Worm (Caenorhabditis elegans) whole organism, dauer: Measurements from ENCODE around the gene F46E10.18.

ENCODE experiments used
- unc-62 ChIP-seq: sonication (generic microtip); optimal IDR thresholded peaks from 2 replicates; lab custom pipeline; 2017; ENCODE audit warnings: missing biosample characterization, missing genetic modification reagents, missing genetic modification characterization

The F46E10.18 gene

ce11 chrV:6520385-6521080 lies at the start of gene F46E10.18, which contains the start of gene F46E10.2:
Gene F46E10.18 (plus strand): TSS chrV:6521030.
Gene F46E10.2 (plus strand): TSS chrV:6520435.
- TF ChIP-seq unc-62 (GFP tag; lab: Kevin White, UChicago) = no peak

- TF ChIP-seq unc-62 (GFP tag; lab: Kevin White, UChicago) = no peak
Measured at ce11 chrV:6471208-6471607, 49.6 kb upstream of the F46E10.18 start.

DNA sequence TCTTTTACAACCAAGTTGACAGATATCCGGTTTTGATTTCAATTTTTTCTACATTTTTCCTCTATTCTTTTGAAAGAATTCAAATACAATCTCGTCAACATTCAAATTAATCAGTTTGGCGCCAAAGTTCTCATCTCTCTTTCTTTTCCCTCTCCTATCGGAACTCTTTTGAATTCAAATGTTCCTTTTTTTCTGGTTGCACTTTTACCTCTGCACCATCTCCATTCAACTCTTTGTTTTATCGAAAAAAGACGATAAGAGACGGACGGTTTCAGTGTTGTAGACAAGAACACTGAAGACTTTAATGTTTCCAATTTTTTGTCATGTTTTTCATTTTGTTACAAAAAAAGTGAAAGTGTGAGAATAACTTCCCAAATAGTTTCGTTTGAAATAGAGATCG lies 44.8 kb upstream of the F46E10.18 start:
- TF ChIP-seq unc-62 (GFP tag; lab: Kevin White, UChicago) = no peak

- TF ChIP-seq unc-62 (GFP tag; lab: Kevin White, UChicago) = no peak
Measured at ce11 chrV:6485109-6485508, 35.7 kb upstream of the F46E10.18 start.

DNA sequence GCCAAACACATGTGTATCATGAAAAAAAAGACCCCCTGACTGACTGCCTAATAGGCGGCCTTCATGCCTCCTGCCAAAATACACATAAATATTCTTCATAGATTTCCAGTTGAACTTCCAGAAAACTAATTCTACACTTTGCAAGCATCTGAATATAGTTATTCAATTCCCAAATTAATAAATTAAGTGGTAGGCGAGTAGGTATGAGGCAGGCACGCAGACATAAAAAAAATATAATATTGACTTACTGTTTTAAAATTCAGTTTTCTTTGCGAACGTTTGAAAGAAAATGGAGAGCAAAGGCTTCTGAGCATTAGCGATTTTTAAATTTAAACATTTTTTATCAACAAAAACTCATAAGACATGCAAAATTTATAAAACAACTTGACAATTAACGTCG lies 33.0 kb upstream of the F46E10.18 start:
- no peak for TF ChIP-seq unc-62 (GFP tag; lab: Kevin White, UChicago)

ce11 chrV:6488849-6489248 lies 32.0 kb upstream of the F46E10.18 start, which contains the start of gene lec-10:
Gene lec-10 (minus strand): TSS chrV:6489120.
- TF ChIP-seq unc-62 (GFP tag; lab: Kevin White, UChicago) = no peak

DNA sequence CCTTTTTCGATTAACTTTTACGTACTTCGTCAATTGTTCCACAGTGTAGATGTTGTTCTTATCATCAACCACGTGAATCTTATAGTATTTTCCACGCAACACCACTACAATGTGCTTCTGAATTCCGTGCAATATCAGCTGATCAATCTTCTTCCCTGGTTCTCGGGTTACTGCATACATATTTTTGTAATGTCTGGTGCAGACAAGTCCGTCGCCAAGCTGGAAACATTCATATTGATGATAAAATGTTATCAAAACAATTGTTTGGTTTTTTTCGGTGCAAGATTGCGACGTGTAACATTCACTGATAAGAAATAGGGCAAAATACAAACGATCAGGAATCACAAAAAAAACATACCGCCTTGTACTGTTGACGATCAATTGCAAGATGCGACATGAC lies 28.3 kb upstream of the F46E10.18 start:
- no peak for TF ChIP-seq unc-62 (GFP tag; lab: Kevin White, UChicago)

DNA sequence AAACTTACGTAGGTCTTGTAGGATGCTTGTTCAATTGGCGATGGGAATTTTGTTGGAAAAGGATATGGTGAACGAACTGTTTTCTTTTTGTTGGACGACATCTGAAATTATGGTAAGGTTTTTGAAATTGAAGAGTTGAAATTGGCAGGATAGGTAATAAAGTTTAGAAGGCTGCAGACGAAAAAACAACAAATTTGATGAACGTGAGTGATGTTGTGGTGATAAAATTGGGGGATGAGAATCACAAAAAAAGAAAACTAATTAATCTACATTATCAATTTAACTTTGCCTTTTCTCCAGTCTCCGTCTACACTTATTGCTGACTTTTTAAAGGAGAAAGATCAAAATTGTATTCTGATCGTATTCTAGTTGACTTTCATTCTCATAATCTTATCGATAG lies 27.0 kb upstream of the F46E10.18 start, which contains the start of gene cpt-6:
cpt-6 (minus strand) TSS at position 101 of the 400 bp plus-strand sequence.
- no peak for TF ChIP-seq unc-62 (GFP tag; lab: Kevin White, UChicago)

- TF ChIP-seq unc-62 (GFP tag; lab: Kevin White, UChicago) = no peak
Measured at ce11 chrV:6495353-6495752, 25.5 kb upstream of the F46E10.18 start.

ce11 chrV:6496611-6497158 lies 24.1 kb upstream of the F46E10.18 start, which contains the start of gene dgtr-1:
Gene dgtr-1 (plus strand): TSS chrV:6497108.
- TF ChIP-seq unc-62 (GFP tag; lab: Kevin White, UChicago) = no peak

DNA sequence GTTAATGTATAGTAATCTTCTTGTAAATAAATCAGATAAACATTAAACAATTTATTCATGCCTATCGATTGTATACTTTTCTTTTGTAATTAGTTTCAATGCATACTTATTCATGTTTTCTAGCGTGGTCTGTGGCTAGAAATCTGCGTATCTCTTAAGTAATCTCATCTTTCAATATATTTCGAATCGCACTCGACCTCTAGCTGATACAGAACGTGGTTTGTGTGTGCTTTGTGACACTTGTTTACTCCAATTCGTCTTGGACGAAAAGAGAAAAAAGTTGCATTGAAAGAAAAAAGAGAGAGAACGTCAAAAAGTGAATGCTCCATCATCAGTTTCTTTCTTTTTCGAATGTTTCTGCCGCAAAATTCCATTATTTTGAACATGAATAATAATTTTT lies 22.4 kb upstream of the F46E10.18 start:
- TF ChIP-seq unc-62 (GFP tag; lab: Kevin White, UChicago) = no peak

DNA sequence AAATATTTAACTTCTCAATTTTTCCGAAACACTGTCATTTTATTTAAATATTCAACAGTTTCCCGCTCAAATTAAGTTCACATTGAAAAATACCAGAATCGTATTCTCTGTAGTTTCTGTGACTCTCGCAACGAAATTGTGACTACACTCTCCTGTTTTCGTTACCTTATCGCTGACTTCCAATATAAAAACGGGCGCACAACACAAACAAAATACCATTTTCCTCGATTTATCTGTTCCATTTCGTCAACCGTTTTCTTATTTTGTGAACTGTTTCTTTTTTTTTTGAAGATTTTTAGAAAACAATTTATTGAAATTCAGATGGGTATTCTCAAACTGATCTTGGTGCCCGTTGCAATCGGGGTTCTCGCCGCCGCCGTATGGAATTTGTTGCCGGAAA lies 21.9 kb upstream of the F46E10.18 start, which contains the start of gene W01A11.1:
W01A11.1 (plus strand) TSS at position 322 of the 400 bp plus-strand sequence.
- TF ChIP-seq unc-62 (GFP tag; lab: Kevin White, UChicago) = no peak

- no peak for TF ChIP-seq unc-62 (GFP tag; lab: Kevin White, UChicago)
Measured at ce11 chrV:6503158-6503557, 17.7 kb upstream of the F46E10.18 start.

DNA sequence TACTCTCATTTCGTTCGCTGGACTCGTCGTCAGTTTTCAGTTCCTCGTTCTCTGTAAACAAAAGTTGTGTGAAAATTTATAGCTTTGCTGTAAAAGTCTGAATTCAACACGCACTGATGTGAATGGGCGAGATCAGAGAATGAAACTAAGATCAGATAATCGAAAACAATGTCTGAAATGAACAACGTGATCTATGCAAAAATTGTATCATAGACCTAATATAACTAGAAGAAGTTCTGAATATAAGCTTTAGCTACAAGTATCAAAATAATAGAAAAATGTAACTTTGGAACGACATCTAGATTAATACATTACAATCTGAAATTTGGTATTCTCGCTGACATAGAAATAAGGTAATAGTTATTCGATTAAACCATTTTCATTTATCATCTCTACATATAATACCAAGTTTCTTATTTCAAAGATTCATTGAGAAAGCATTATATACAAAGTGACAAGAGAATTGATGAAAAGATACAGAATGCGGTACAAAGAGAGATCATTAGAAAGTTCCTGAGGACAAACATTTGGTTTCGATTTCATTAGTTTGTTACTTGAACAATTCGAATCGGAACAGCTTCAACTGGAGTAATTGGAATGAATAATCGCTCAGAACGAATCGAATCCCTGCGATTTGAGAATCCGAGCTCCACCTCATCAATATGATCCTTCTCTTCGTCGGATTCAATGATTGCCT lies 16.6 kb upstream of the F46E10.18 start, which contains the start of gene moc-2:
moc-2 (minus strand) TSS at position 51 of the 697 bp plus-strand sequence.
- no peak for TF ChIP-seq unc-62 (GFP tag; lab: Kevin White, UChicago)

- no peak for TF ChIP-seq unc-62 (GFP tag; lab: Kevin White, UChicago)
Measured at ce11 chrV:6505339-6505811, 15.5 kb upstream of the F46E10.18 start, which contains the start of gene W01A11.7. Gene W01A11.7 (minus strand): TSS chrV:6505389.
